Worm (Caenorhabditis elegans) whole organism, late embryonic: ENCODE data around the gene C05B5.16.
"Not testable (repeated sequence)": the region's sequence is repeated elsewhere in the genome, so short reads cannot be mapped to it uniquely, and the experiment has no call there.

Experiments used
- K09A11.1 ChIP-seq: sonication (generic microtip); optimal IDR thresholded peaks from 2 replicates; lab custom pipeline; 2017; ENCODE audit warnings: antibody characterized with exemption, mild to moderate bottlenecking, missing genetic modification characterization, missing compliant biosample characterization; ENCODE audit not compliant: insufficient read depth
- Y22D7AL.16 ChIP-seq: sonication (generic microtip); optimal IDR thresholded peaks from 2 replicates; lab custom pipeline; 2016; ENCODE audit warnings: missing genetic modification characterization, missing compliant biosample characterization
- ahr-1 ChIP-seq: sonication (generic microtip); optimal IDR thresholded peaks from 2 replicates; lab custom pipeline; 2016; ENCODE audit warnings: missing genetic modification characterization, missing compliant biosample characterization
- ama-1 ChIP-seq: fragments of 150-350 bp; optimal IDR thresholded peaks from 2 replicates; lab custom pipeline; 2014
- ceh-19 ChIP-seq: fragments of 200-800 bp; sonication (Bioruptor generic); optimal IDR thresholded peaks from 2 replicates; lab custom pipeline; 2018; ENCODE audit warnings: mild to moderate bottlenecking, missing genetic modification characterization, missing compliant biosample characterization
- ceh-22 ChIP-seq: sonication (generic microtip); optimal IDR thresholded peaks from 2 replicates; lab custom pipeline; 2017; ENCODE audit warnings: missing biosample characterization, missing genetic modification characterization
- ceh-24 ChIP-seq: sonication (generic microtip); optimal IDR thresholded peaks from 2 replicates; lab custom pipeline; 2016; ENCODE audit warnings: mild to moderate bottlenecking, missing genetic modification characterization, missing compliant biosample characterization
- ceh-34 ChIP-seq: sonication (generic microtip); optimal IDR thresholded peaks from 2 replicates; lab custom pipeline; 2016; ENCODE audit warnings: mild to moderate bottlenecking, missing genetic modification characterization, missing compliant biosample characterization
- ceh-48 ChIP-seq: sonication (generic microtip); optimal IDR thresholded peaks from 2 replicates; lab custom pipeline; 2016; ENCODE audit warnings: missing genetic modification characterization, inconsistent platforms, missing compliant biosample characterization
- ceh-9 ChIP-seq: sonication (generic microtip); optimal IDR thresholded peaks from 2 replicates; lab custom pipeline; 2016; ENCODE audit warnings: mild to moderate bottlenecking, missing genetic modification characterization, inconsistent platforms, missing compliant biosample characterization
- che-1 ChIP-seq: sonication (generic microtip); optimal IDR thresholded peaks from 2 replicates; lab custom pipeline; 2016; ENCODE audit warnings: mild to moderate bottlenecking, missing genetic modification characterization, missing compliant biosample characterization
- elt-2 ChIP-seq: sonication (generic microtip); optimal IDR thresholded peaks from 2 replicates; lab custom pipeline; 2016; ENCODE audit warnings: missing genetic modification reagents, missing genetic modification characterization, missing compliant biosample characterization
- ets-4 ChIP-seq: sonication (generic microtip); optimal IDR thresholded peaks from 2 replicates; lab custom pipeline; 2016; ENCODE audit warnings: missing genetic modification characterization, missing compliant biosample characterization
- fax-1 ChIP-seq: sonication (generic microtip); optimal IDR thresholded peaks from 2 replicates; lab custom pipeline; 2016; ENCODE audit warnings: missing genotype, missing genetic modification characterization, missing compliant biosample characterization
- fkh-10 ChIP-seq: fragments of 150-350 bp; optimal IDR thresholded peaks from 2 replicates; lab custom pipeline; 2014; ENCODE audit warnings: missing biosample characterization, missing genetic modification reagents, missing genetic modification characterization
- fkh-6 ChIP-seq: sonication (generic microtip); optimal IDR thresholded peaks from 2 replicates; lab custom pipeline; 2016; ENCODE audit warnings: missing genetic modification characterization, missing compliant biosample characterization
- gmeb-2 ChIP-seq: sonication (generic microtip); optimal IDR thresholded peaks from 2 replicates; lab custom pipeline; 2016; ENCODE audit warnings: missing genetic modification characterization, inconsistent platforms, missing compliant biosample characterization
- hlh-13 ChIP-seq: fragments of 200-800 bp; sonication (Bioruptor generic); optimal IDR thresholded peaks from 2 replicates; lab custom pipeline; 2018; ENCODE audit warnings: mild to moderate bottlenecking, missing genetic modification characterization, missing compliant biosample characterization
- hlh-15 ChIP-seq: sonication (generic microtip); optimal IDR thresholded peaks from 2 replicates; lab custom pipeline; 2016; ENCODE audit warnings: missing genetic modification characterization, missing compliant biosample characterization
- hlh-6 ChIP-seq: sonication (generic microtip); optimal IDR thresholded peaks from 2 replicates; lab custom pipeline; 2016; ENCODE audit warnings: missing genotype, missing genetic modification characterization, missing compliant biosample characterization
- lin-11 ChIP-seq: fragments of 200-800 bp; sonication (Bioruptor generic); optimal IDR thresholded peaks from 2 replicates; lab custom pipeline; 2018; ENCODE audit warnings: mild to moderate bottlenecking, missing genetic modification characterization, missing compliant biosample characterization
- madf-2 ChIP-seq: sonication (generic microtip); optimal IDR thresholded peaks from 2 replicates; lab custom pipeline; 2017; ENCODE audit warnings: missing genetic modification characterization, missing compliant biosample characterization
- mec-3 ChIP-seq: sonication (generic microtip); optimal IDR thresholded peaks from 2 replicates; lab custom pipeline; 2016; ENCODE audit warnings: borderline replicate concordance, missing genetic modification characterization, missing compliant biosample characterization
- nhr-11 ChIP-seq: fragments of 150-350 bp; optimal IDR thresholded peaks from 2 replicates; lab custom pipeline; 2014; ENCODE audit warnings: missing biosample characterization, missing genetic modification characterization
- odd-2 ChIP-seq: sonication (generic microtip); optimal IDR thresholded peaks from 2 replicates; lab custom pipeline; 2017; ENCODE audit warnings: antibody characterized with exemption, mild to moderate bottlenecking, missing genetic modification characterization, missing compliant biosample characterization
- pag-3 ChIP-seq: sonication (generic microtip); optimal IDR thresholded peaks from 2 replicates; lab custom pipeline; 2016; ENCODE audit warnings: missing compliant biosample characterization, missing genetic modification characterization, borderline replicate concordance
- pax-1 ChIP-seq: fragments of 150-350 bp; optimal IDR thresholded peaks from 2 replicates; lab custom pipeline; 2014; ENCODE audit warnings: missing biosample characterization, missing genetic modification characterization
- pros-1 ChIP-seq: fragments of 150-350 bp; optimal IDR thresholded peaks from 2 replicates; lab custom pipeline; 2014; ENCODE audit warnings: missing biosample characterization, missing genetic modification reagents, missing genetic modification characterization
- ref-2 ChIP-seq: sonication (generic microtip); optimal IDR thresholded peaks from 2 replicates; lab custom pipeline; 2016; ENCODE audit warnings: missing genetic modification characterization, missing compliant biosample characterization
- sdc-2 ChIP-seq: sonication (generic microtip); optimal IDR thresholded peaks from 2 replicates; lab custom pipeline; 2016; ENCODE audit warnings: missing genotype, missing genetic modification characterization, missing compliant biosample characterization
- sox-2 ChIP-seq: fragments of 200-800 bp; sonication (Bioruptor generic); IDR thresholded peaks from 2 replicates; pipeline ENCODE4 v1.3.6; 2022; ENCODE audit warnings: missing genetic modification reagents, missing genetic modification characterization, missing compliant biosample characterization
- sox-4 ChIP-seq: sonication (generic microtip); optimal IDR thresholded peaks from 2 replicates; lab custom pipeline; 2017; ENCODE audit warnings: mild to moderate bottlenecking, missing genetic modification characterization, inconsistent platforms, missing compliant biosample characterization
- ttx-3 ChIP-seq: sonication (generic microtip); optimal IDR thresholded peaks from 2 replicates; lab custom pipeline; 2016; ENCODE audit warnings: missing genetic modification reagents, missing genetic modification characterization, missing compliant biosample characterization
- unc-3 ChIP-seq, 2 experiments: fragments of 200-800 bp in 1 of 2; sonication (Bioruptor generic) in 1 of 2; sonication (generic microtip) in 1 of 2; conservative IDR thresholded peaks in 1 of 2; optimal IDR thresholded peaks in 1 of 2; 2 replicates each; pipeline versions ENCODE4 v1.3.6 to Lab custom; 2016 to 2022; ENCODE audit warnings: missing compliant biosample characterization in 2 of 2, missing genetic modification characterization in 2 of 2, missing genetic modification reagents in 1 of 2
- unc-86 ChIP-seq: sonication (generic microtip); optimal IDR thresholded peaks from 2 replicates; lab custom pipeline; 2016; ENCODE audit warnings: missing genetic modification characterization, missing compliant biosample characterization
- ztf-16 ChIP-seq: sonication (generic microtip); optimal IDR thresholded peaks from 2 replicates; lab custom pipeline; 2017; ENCODE audit warnings: missing genetic modification characterization, missing compliant biosample characterization

C05B5.16 gene

ce11 chrIII:10037150-10037549 is 24.9 kb downstream of the C05B5.16 start, which contains the start of gene M04D8.7:
Gene M04D8.7, plus strand, starts transcription at chrIII:10037450.
- no peak for TF ChIP-seq ceh-19 (GFP tag; lab: Kevin White, UChicago)
- TF ChIP-seq K09A11.1 (tag; lab: Kevin White, UChicago) = no peak
- no peak for TF ChIP-seq fax-1 (tag; lab: Kevin White, UChicago)
- no peak for TF ChIP-seq ref-2 (tag; lab: Kevin White, UChicago)
- no peak for TF ChIP-seq odd-2 (tag; lab: Kevin White, UChicago)
- no peak for TF ChIP-seq pag-3
- no peak for TF ChIP-seq unc-86 (tag; lab: Kevin White, UChicago)
- TF ChIP-seq ceh-22 (tag; lab: Kevin White, UChicago) = no peak
- TF ChIP-seq madf-2 (tag; lab: Kevin White, UChicago) = no peak
- TF ChIP-seq pros-1 (tag; lab: Kevin White, UChicago) = no peak
- TF ChIP-seq hlh-15 = no peak
- TF ChIP-seq sox-4 (tag; lab: Kevin White, UChicago) = no peak
- TF ChIP-seq ets-4 (tag; lab: Kevin White, UChicago) = no peak
- no peak for TF ChIP-seq ama-1 (lab: Kevin White, UChicago)
- no peak for TF ChIP-seq ceh-9
- TF ChIP-seq gmeb-2 (tag; lab: Kevin White, UChicago) = no peak
- TF ChIP-seq ceh-48 (tag; lab: Kevin White, UChicago) = no peak
- no peak for TF ChIP-seq fkh-6 (tag; lab: Kevin White, UChicago)
- no peak for TF ChIP-seq fkh-10

- no peak for TF ChIP-seq ama-1 (lab: Kevin White, UChicago)
- no peak for TF ChIP-seq ahr-1 (tag; lab: Kevin White, UChicago)
- no peak for TF ChIP-seq ztf-16 (tag; lab: Kevin White, UChicago)
- no peak for TF ChIP-seq ttx-3 (tag; lab: Kevin White, UChicago)
- no peak for TF ChIP-seq ceh-19 (GFP tag; lab: Kevin White, UChicago)
- TF ChIP-seq ceh-34 (tag; lab: Kevin White, UChicago) = no peak
- no peak for TF ChIP-seq lin-11 (tag; lab: Kevin White, UChicago)
- TF ChIP-seq pax-1 = no peak
- TF ChIP-seq sdc-2 (tag; lab: Kevin White, UChicago) = no peak
- no peak for TF ChIP-seq ceh-24
- TF ChIP-seq fkh-10 = no peak
- no peak for TF ChIP-seq sox-2 (GFP tag; lab: Robert Waterston, UW)
- TF ChIP-seq ceh-9 = no peak
- no peak for TF ChIP-seq nhr-11 (tag; lab: Kevin White, UChicago)
- no peak for TF ChIP-seq ets-4 (tag; lab: Kevin White, UChicago)
- no peak for TF ChIP-seq hlh-6 (tag; lab: Kevin White, UChicago)
- TF ChIP-seq sox-4 (tag; lab: Kevin White, UChicago) = no peak
- no peak for TF ChIP-seq mec-3 (tag; lab: Kevin White, UChicago)
- TF ChIP-seq madf-2 (tag; lab: Kevin White, UChicago) = no peak
- TF ChIP-seq Y22D7AL.16 = no peak
These were observed 27.8 kb downstream of the C05B5.16 start, which contains the start of gene T16G12.7 for ce11 chrIII:10040013-10040412. Gene T16G12.7, minus strand, starts transcription at chrIII:10040113.

- TF ChIP-seq hlh-13 = no peak
- peak; percentile 53 for TF ChIP-seq elt-2 (tag; lab: Kevin White, UChicago)
- TF ChIP-seq, all 69 proteins: peak for 1
These were observed 37.4 kb downstream of the C05B5.16 start, which contains the start of gene T16G12.1 for ce11 chrIII:10049682-10050081. Gene T16G12.1, minus strand, starts transcription at chrIII:10049857.

ce11 chrIII:10050321-10050720 is 38.1 kb downstream of the C05B5.16 start, which contains the start of gene T16G12.3:
Gene T16G12.3, plus strand, starts transcription at chrIII:10050621.
- TF ChIP-seq hlh-6 (tag; lab: Kevin White, UChicago); unc-3 (GFP tag; conservative IDR thresholded peaks at IDR 0.05; lab: Robert Waterston, UW); unc-3 (tag; optimal IDR thresholded peaks at IDR 0.05; lab: Kevin White, UChicago); che-1 (tag; lab: Kevin White, UChicago): not testable (repeated sequence)
